Worm (Caenorhabditis elegans) whole organism, L2 larva: ENCODE results near the gene B0034.1.

ENCODE experiments used
- C34F6.9 ChIP-seq: fragments of 150-350 bp; optimal IDR thresholded peaks from 2 replicates; lab custom pipeline; 2014; ENCODE audit warnings: missing biosample characterization, missing genetic modification characterization
- egl-27 ChIP-seq: sonication (generic microtip); optimal IDR thresholded peaks from 3 replicates; lab custom pipeline; 2017; ENCODE audit warnings: missing biosample characterization, missing genetic modification reagents, missing genetic modification characterization
- elt-3 ChIP-seq: sonication (generic microtip); optimal IDR thresholded peaks from 2 replicates; lab custom pipeline; 2017; ENCODE audit warnings: missing biosample characterization, missing genetic modification characterization
- lsy-2 ChIP-seq, 2 experiments: fragments of 150-350 bp in 1 of 2; sonication (generic microtip) in 1 of 2; optimal IDR thresholded peaks; 2 replicates each; lab custom pipeline; 2014 to 2017; ENCODE audit warnings: missing biosample characterization in 2 of 2, missing genetic modification characterization in 2 of 2
- nhr-11 ChIP-seq: fragments of 150-350 bp; optimal IDR thresholded peaks from 2 replicates; lab custom pipeline; 2014; ENCODE audit warnings: missing biosample characterization, missing genetic modification characterization
- peb-1 ChIP-seq: fragments of 150-350 bp; optimal IDR thresholded peaks from 2 replicates; lab custom pipeline; 2014; ENCODE audit warnings: missing biosample characterization, missing genetic modification characterization
- snpc-4 ChIP-seq: fragments of 150-350 bp; optimal IDR thresholded peaks from 2 replicates; lab custom pipeline; 2014; ENCODE audit warnings: missing biosample characterization, missing genetic modification characterization
- zag-1 ChIP-seq: fragments of 150-350 bp; optimal IDR thresholded peaks from 2 replicates; lab custom pipeline; 2014; ENCODE audit warnings: missing biosample characterization, missing genetic modification characterization

ce11 chrII:6016410-6016809 is 48.3 kb downstream of the B0034.1 start, which contains the start of gene ZK84.5:
- no peak for TF ChIP-seq elt-3 (tag; lab: Kevin White, UChicago)
- no peak for TF ChIP-seq lsy-2 (tag; optimal IDR thresholded peaks at IDR 0.05; lab: Kevin White, UChicago)
- no peak for TF ChIP-seq snpc-4 (tag; lab: Kevin White, UChicago)
- TF ChIP-seq peb-1 (tag; lab: Kevin White, UChicago): no peak
- TF ChIP-seq egl-27: no peak
- TF ChIP-seq C34F6.9 (tag; lab: Kevin White, UChicago): no peak
- no peak for TF ChIP-seq nhr-11 (tag; lab: Kevin White, UChicago)
- TF ChIP-seq zag-1 (tag; lab: Kevin White, UChicago): no peak
